Worm (Caenorhabditis elegans): Measurements from ENCODE around the gene M79.2.

- no peak for TF ChIP-seq ZK546.5 (tag; optimal IDR thresholded peaks at IDR 0.05)
- no peak for TF ChIP-seq ceh-82 (tag; optimal IDR thresholded peaks at IDR 0.05)
- TF ChIP-seq egl-27 (tag; optimal IDR thresholded peaks at IDR 0.05), result no peak
- TF ChIP-seq dmd-4 (tag; optimal IDR thresholded peaks at IDR 0.05), result no peak
- TF ChIP-seq C34F6.9 (tag; optimal IDR thresholded peaks at IDR 0.05), result no peak
- TF ChIP-seq fos-1 (tag; optimal IDR thresholded peaks at IDR 0.05), result no peak
- TF ChIP-seq nhr-129 (tag; optimal IDR thresholded peaks at IDR 0.05), result no peak
- TF ChIP-seq nhr-11 (tag; optimal IDR thresholded peaks at IDR 0.05), result no peak
These were observed 24.2 kb downstream of the M79.2 start, which contains the start of gene flp-19 for ce11 chrX:10604386-10604785.
